Fruit fly (Drosophila melanogaster) whole organism, embryonic: ENCODE data around the gene boil.

ENCODE experiments used
- Bdp1 ChIP-seq: fragments of 200-800 bp; sonication (Bioruptor generic); optimal IDR thresholded peaks from 3 replicates; lab custom pipeline; 2016; ENCODE audit warnings: missing biosample characterization, missing genetic modification characterization
- BtbVII ChIP-seq: fragments of 200-800 bp; sonication (Bioruptor generic); optimal IDR thresholded peaks from 3 replicates; lab custom pipeline; 2017; ENCODE audit warnings: missing biosample characterization, mild to moderate bottlenecking, missing genetic modification characterization
- CG10462 ChIP-seq: fragments of 200-800 bp; sonication (Bioruptor generic); optimal IDR thresholded peaks from 2 replicates; lab custom pipeline; 2016; ENCODE audit warnings: missing biosample characterization, missing genetic modification characterization
- CG12942 ChIP-seq: fragments of 200-800 bp; sonication (Bioruptor generic); optimal IDR thresholded peaks from 3 replicates; lab custom pipeline; 2016; ENCODE audit warnings: missing biosample characterization, missing genetic modification characterization
- CG8281 ChIP-seq: fragments of 200-800 bp; sonication (Bioruptor generic); optimal IDR thresholded peaks from 2 replicates; lab custom pipeline; 2018; ENCODE audit warnings: missing biosample characterization, mild to moderate bottlenecking, missing genetic modification characterization, moderate library complexity
- CG8944 ChIP-seq: fragments of 200-800 bp; sonication (Bioruptor generic); optimal IDR thresholded peaks from 3 replicates; lab custom pipeline; 2016; ENCODE audit warnings: missing biosample characterization, missing genetic modification characterization
- CkIIα-i1 ChIP-seq: fragments of 200-800 bp; sonication (Bioruptor generic); IDR thresholded peaks from 2 replicates; pipeline ENCODE4 v1.3.6; 2022; ENCODE audit warnings: missing biosample characterization, missing genetic modification characterization
- HLHmδ ChIP-seq: fragments of 200-800 bp; sonication (Bioruptor generic); optimal IDR thresholded peaks from 2 replicates; lab custom pipeline; 2018; ENCODE audit warnings: missing biosample characterization, mild to moderate bottlenecking, missing genetic modification characterization, moderate library complexity
- Opbp ChIP-seq: fragments of 200-800 bp; sonication (Bioruptor generic); IDR thresholded peaks from 3 replicates; pipeline ENCODE4 v1.3.6; 2022; ENCODE audit warnings: missing biosample characterization, missing genetic modification characterization; ENCODE audit not compliant: partially characterized antibody
- Sox102F ChIP-seq: fragments of 200-800 bp; sonication (Bioruptor generic); optimal IDR thresholded peaks from 2 replicates; lab custom pipeline; 2018; ENCODE audit warnings: missing biosample characterization, mild to moderate bottlenecking, missing genetic modification characterization, moderate library complexity
- bowl ChIP-seq: fragments of 200-800 bp; sonication (Bioruptor generic); IDR thresholded peaks from 2 replicates; pipeline ENCODE4 v1.3.6; 2022; ENCODE audit warnings: missing biosample characterization, missing genetic modification characterization
- disco-r ChIP-seq: fragments of 200-800 bp; sonication (Bioruptor generic); optimal IDR thresholded peaks from 2 replicates; lab custom pipeline; 2016; ENCODE audit warnings: missing biosample characterization, missing genetic modification characterization
- eyg ChIP-seq: fragments of 200-800 bp; sonication (Bioruptor generic); optimal IDR thresholded peaks from 3 replicates; lab custom pipeline; 2016; ENCODE audit warnings: missing biosample characterization, missing genetic modification characterization
- gcm2 ChIP-seq: fragments of 200-800 bp; sonication (Bioruptor generic); optimal IDR thresholded peaks from 2 replicates; lab custom pipeline; 2016; ENCODE audit warnings: missing biosample characterization, missing genetic modification characterization
- jing ChIP-seq: fragments of 200-800 bp; sonication (Bioruptor generic); optimal IDR thresholded peaks from 2 replicates; lab custom pipeline; 2018; ENCODE audit warnings: missing biosample characterization, mild to moderate bottlenecking, missing genetic modification characterization
- ken ChIP-seq: fragments of 200-800 bp; sonication (Bioruptor generic); IDR thresholded peaks from 3 replicates; pipeline ENCODE4 v1.3.6; 2022; ENCODE audit warnings: missing biosample characterization, missing genetic modification characterization
- lab ChIP-seq: fragments of 200-800 bp; sonication (Bioruptor generic); optimal IDR thresholded peaks from 3 replicates; lab custom pipeline; 2017; ENCODE audit warnings: missing biosample characterization, missing genetic modification characterization, mild to moderate bottlenecking, moderate library complexity, missing genetic modification reagents
- mam ChIP-seq: fragments of 200-800 bp; sonication (Bioruptor generic); optimal IDR thresholded peaks from 3 replicates; lab custom pipeline; 2016; ENCODE audit warnings: missing biosample characterization, missing genetic modification characterization
- rib ChIP-seq: fragments of 200-800 bp; sonication (Bioruptor generic); IDR thresholded peaks from 2 replicates; pipeline ENCODE4 v1.3.6; 2022; ENCODE audit warnings: missing biosample characterization, missing genetic modification characterization

The boil gene

DNA sequence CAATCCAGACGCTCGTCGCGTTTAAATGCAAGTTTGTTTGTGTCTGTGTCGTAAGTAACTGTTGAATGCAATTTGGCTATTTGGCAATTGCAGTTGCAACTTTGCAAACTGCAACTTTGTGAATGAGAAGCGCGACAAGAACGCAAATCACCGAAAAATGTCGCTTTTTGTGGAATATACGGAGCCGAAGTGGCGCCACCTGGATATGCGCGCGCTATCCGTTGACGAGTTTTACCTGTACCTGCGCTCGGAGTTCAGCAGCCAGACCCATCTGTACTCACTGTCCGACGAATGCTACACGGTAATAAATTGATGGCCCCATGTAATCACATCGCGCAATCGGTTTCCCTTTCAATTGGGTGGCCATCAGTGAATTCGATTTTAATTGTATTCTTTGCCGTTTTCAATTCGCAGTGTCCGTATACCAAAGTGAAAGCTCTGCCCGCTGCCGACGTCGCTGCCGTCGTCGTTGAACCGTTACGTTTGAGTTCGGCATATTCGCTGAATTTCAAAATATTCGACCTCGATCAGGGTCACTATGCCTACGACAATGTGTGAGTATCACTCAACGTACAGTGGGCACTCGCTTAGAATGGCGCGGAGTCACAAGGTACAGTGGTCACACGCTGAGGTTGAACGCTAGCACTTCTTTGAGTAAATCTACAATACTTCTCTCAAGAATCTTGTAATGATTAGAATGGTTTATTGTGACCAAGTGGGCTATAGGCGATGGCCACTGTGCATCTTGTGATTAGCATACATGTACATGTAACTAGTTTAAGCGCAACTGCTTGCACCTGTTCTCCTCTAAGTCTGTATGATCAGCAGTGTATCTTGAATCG, 43.8 kb downstream of the boil start (continued):
- TF ChIP-seq CG8944 (GFP tag; lab: Kevin White, UChicago) (peak; percentile 89), disco-r (peak; percentile 37), Bdp1 (peak; percentile 57), bowl (peak; percentile 52; the same call in 1 of the 2 replicates), Sox102F (GFP tag; lab: Kevin White, UChicago) (peak; percentile 85), gcm2 (peak; percentile 81), rib (peak; percentile 63), lab (GFP tag; lab: Kevin White, UChicago) (peak; percentile 88), ken (peak; percentile 81), Opbp (GFP tag; lab: Robert Waterston, UW) (no peak), jing (GFP tag; lab: Kevin White, UChicago) (peak; percentile 80), CG8281 (tag; lab: Kevin White, UChicago) (peak; percentile 49), CkIIα-i1 (peak; percentile 47; the same call in 1 of the 2 replicates), BtbVII (GFP tag; lab: Kevin White, UChicago) (peak; percentile 71), CG12942 (peak; percentile 83), CG10462 (GFP tag; lab: Kevin White, UChicago) (peak; percentile 51), HLHmδ (GFP tag; lab: Kevin White, UChicago) (no peak), eyg (GFP tag; lab: Kevin White, UChicago) (peak; percentile 80), mam (GFP tag; lab: Kevin White, UChicago) (peak; percentile 87)
